Worm (Caenorhabditis elegans) whole organism, young adult: ENCODE results near the gene C26G2.2.

Source experiments
- B0035.1 ChIP-seq: sonication (generic microtip); optimal IDR thresholded peaks from 2 replicates; lab custom pipeline; 2016; ENCODE audit warnings: missing genetic modification characterization, mild to moderate bottlenecking, missing compliant biosample characterization, missing genotype, missing genetic modification reagents
- B0336.3 ChIP-seq: fragments of 200-800 bp; sonication (Bioruptor generic); IDR thresholded peaks from 2 replicates; pipeline ENCODE4 v1.3.6; 2022; ENCODE audit warnings: missing genetic modification characterization, missing compliant biosample characterization
- D2030.7 ChIP-seq: fragments of 200-800 bp; sonication (Bioruptor generic); IDR thresholded peaks from 2 replicates; pipeline ENCODE4 v1.3.6; 2022; ENCODE audit warnings: missing genetic modification reagents, missing genetic modification characterization, missing compliant biosample characterization
- F57A8.1 ChIP-seq: fragments of 200-800 bp; sonication (Bioruptor generic); optimal IDR thresholded peaks from 2 replicates; lab custom pipeline; 2018; ENCODE audit warnings: mild to moderate bottlenecking, missing genetic modification characterization, moderate library complexity, missing compliant biosample characterization
- T07F8.4 ChIP-seq: sonication (generic microtip); optimal IDR thresholded peaks from 2 replicates; lab custom pipeline; 2016; ENCODE audit warnings: mild to moderate bottlenecking, missing genetic modification characterization, moderate library complexity, missing compliant biosample characterization
- T26A5.8 ChIP-seq: sonication (generic microtip); optimal IDR thresholded peaks from 2 replicates; lab custom pipeline; 2016; ENCODE audit warnings: missing genetic modification characterization, missing compliant biosample characterization
- Y53G8AR.9 ChIP-seq: fragments of 200-800 bp; sonication (Bioruptor generic); conservative IDR thresholded peaks from 2 replicates; pipeline ENCODE4 v1.3.6; 2022; ENCODE audit warnings: missing genetic modification reagents, missing genetic modification characterization, missing compliant biosample characterization
- Y67H2A.10 ChIP-seq: fragments of 200-800 bp; sonication (Bioruptor generic); conservative IDR thresholded peaks from 2 replicates; pipeline ENCODE4 v1.3.6; 2022; ENCODE audit warnings: missing genetic modification reagents, missing genetic modification characterization, missing compliant biosample characterization
- Y95B8A.8 ChIP-seq: fragments of 200-800 bp; sonication (Bioruptor generic); IDR thresholded peaks from 2 replicates; pipeline ENCODE4 v1.3.6; 2022; ENCODE audit warnings: missing genetic modification reagents, missing genetic modification characterization, missing compliant biosample characterization
- aptf-3 ChIP-seq: fragments of 200-800 bp; sonication (Bioruptor generic); IDR thresholded peaks from 2 replicates; pipeline ENCODE4 v1.3.6; 2022; ENCODE audit warnings: missing genetic modification characterization, missing compliant biosample characterization
- cebp-2 ChIP-seq: fragments of 200-800 bp; sonication (Bioruptor generic); IDR thresholded peaks from 2 replicates; pipeline ENCODE4 v1.3.6; 2022; ENCODE audit warnings: missing genetic modification characterization, missing compliant biosample characterization
- ceh-27 ChIP-seq: fragments of 200-800 bp; sonication (Bioruptor generic); optimal IDR thresholded peaks from 2 replicates; lab custom pipeline; 2018; ENCODE audit warnings: mild to moderate bottlenecking, missing genetic modification characterization, moderate library complexity, missing compliant biosample characterization
- dox-1 ChIP-seq: fragments of 200-800 bp; sonication (Bioruptor generic); IDR thresholded peaks from 2 replicates; pipeline ENCODE4 v1.3.6; 2022; ENCODE audit warnings: missing genetic modification reagents, missing genetic modification characterization, missing compliant biosample characterization
- egrh-3 ChIP-seq: fragments of 200-800 bp; sonication (Bioruptor generic); IDR thresholded peaks from 2 replicates; pipeline ENCODE4 v1.3.6; 2022; ENCODE audit warnings: missing genetic modification reagents, missing genetic modification characterization, missing compliant biosample characterization
- gei-17 ChIP-seq: fragments of 200-800 bp; sonication (Bioruptor generic); optimal IDR thresholded peaks from 2 replicates; lab custom pipeline; 2018; ENCODE audit warnings: mild to moderate bottlenecking, missing genetic modification characterization, missing compliant biosample characterization
- hlh-12 ChIP-seq: sonication (generic microtip); optimal IDR thresholded peaks from 2 replicates; lab custom pipeline; 2016; ENCODE audit warnings: missing genetic modification characterization, missing compliant biosample characterization
- hmg-1.2 ChIP-seq: fragments of 200-800 bp; sonication (Bioruptor generic); IDR thresholded peaks from 2 replicates; pipeline ENCODE4 v1.3.6; 2022; ENCODE audit warnings: missing genetic modification reagents, missing genetic modification characterization, missing compliant biosample characterization
- hsf-1 ChIP-seq: fragments of 200-800 bp; sonication (Bioruptor generic); IDR thresholded peaks from 2 replicates; pipeline ENCODE4 v1.3.6; 2022; ENCODE audit warnings: missing genetic modification reagents, missing genetic modification characterization, missing compliant biosample characterization
- let-526 ChIP-seq: fragments of 200-800 bp; sonication (Bioruptor generic); IDR thresholded peaks from 2 replicates; pipeline ENCODE4 v1.3.6; 2022; ENCODE audit warnings: missing genetic modification reagents, missing genetic modification characterization, missing compliant biosample characterization
- let-607 ChIP-seq, 2 experiments: fragments of 200-800 bp in 1 of 2; sonication (Bioruptor generic) in 1 of 2; sonication (generic microtip) in 1 of 2; optimal IDR thresholded peaks; 2 replicates each; lab custom pipeline; 2016 to 2018; ENCODE audit warnings: mild to moderate bottlenecking in 2 of 2, missing compliant biosample characterization in 2 of 2, missing genetic modification characterization in 2 of 2, moderate library complexity in 2 of 2, missing genotype in 1 of 2
- lin-35 ChIP-seq, 3 experiments: fragments of 150-350 bp in 2 of 3; sonication (generic microtip) in 1 of 3; optimal IDR thresholded peaks; 2 replicates each; lab custom pipeline; 2014 to 2018; ENCODE audit warnings: missing biosample characterization in 3 of 3, missing genetic modification characterization in 3 of 3, missing genetic modification reagents in 3 of 3
- lin-54 ChIP-seq: fragments of 200-800 bp; sonication (Bioruptor generic); optimal IDR thresholded peaks from 2 replicates; lab custom pipeline; 2018; ENCODE audit warnings: mild to moderate bottlenecking, missing genetic modification characterization, missing compliant biosample characterization
- madf-3 ChIP-seq: fragments of 200-800 bp; sonication (Bioruptor generic); IDR thresholded peaks from 2 replicates; pipeline ENCODE4 v1.3.6; 2022; ENCODE audit warnings: missing genetic modification reagents, missing genetic modification characterization, missing compliant biosample characterization
- mcd-1 ChIP-seq: fragments of 200-800 bp; sonication (Bioruptor generic); IDR thresholded peaks from 2 replicates; pipeline ENCODE4 v1.3.6; 2022; ENCODE audit warnings: missing genetic modification reagents, missing genetic modification characterization, missing compliant biosample characterization
- nfya-1 ChIP-seq: sonication (generic microtip); optimal IDR thresholded peaks from 2 replicates; lab custom pipeline; 2017; ENCODE audit warnings: antibody characterized with exemption, missing compliant biosample characterization, missing genetic modification characterization, borderline replicate concordance; ENCODE audit not compliant: insufficient read depth
- nfya-2 ChIP-seq: fragments of 200-800 bp; sonication (Bioruptor generic); IDR thresholded peaks from 2 replicates; pipeline ENCODE4 v1.3.6; 2022; ENCODE audit warnings: missing genetic modification reagents, missing genetic modification characterization, missing compliant biosample characterization
- nfyb-1 ChIP-seq: fragments of 200-800 bp; sonication (Bioruptor generic); IDR thresholded peaks from 2 replicates; pipeline ENCODE4 v1.3.6; 2022; ENCODE audit warnings: missing genetic modification reagents, missing genetic modification characterization, missing compliant biosample characterization
- pha-4 ChIP-seq: fragments of 150-350 bp; sonication (generic microtip); optimal IDR thresholded peaks from 2 replicates; lab custom pipeline; 2014; ENCODE audit warnings: missing biosample characterization, missing genetic modification reagents, missing genetic modification characterization
- rpc-1 ChIP-seq, 2 experiments: fragments of 150-350 bp in 1 of 2; sonication (generic microtip) in 1 of 2; optimal IDR thresholded peaks; 2 replicates each; lab custom pipeline; 2014 to 2018; ENCODE audit warnings: missing biosample characterization in 1 of 2, missing genetic modification characterization in 1 of 2, missing genetic modification reagents in 1 of 2, missing genotype in 1 of 2
- somi-1 ChIP-seq: fragments of 200-800 bp; sonication (Bioruptor generic); optimal IDR thresholded peaks from 2 replicates; lab custom pipeline; 2018; ENCODE audit warnings: mild to moderate bottlenecking, missing genetic modification characterization, missing compliant biosample characterization
- tbp1 ChIP-seq: fragments of 200-800 bp; sonication (Bioruptor generic); optimal IDR thresholded peaks from 2 replicates; lab custom pipeline; 2018; ENCODE audit warnings: mild to moderate bottlenecking, missing genetic modification characterization, missing compliant biosample characterization
- unc-62 ChIP-seq: fragments of 150-350 bp; optimal IDR thresholded peaks from 2 replicates; lab custom pipeline; 2014; ENCODE audit warnings: missing biosample characterization, missing genetic modification reagents, missing genetic modification characterization
- ztf-26 ChIP-seq: sonication (generic microtip); optimal IDR thresholded peaks from 2 replicates; lab custom pipeline; 2017; ENCODE audit warnings: missing genetic modification characterization, missing compliant biosample characterization
- ztf-6 ChIP-seq: fragments of 200-800 bp; sonication (Bioruptor generic); IDR thresholded peaks from 2 replicates; pipeline ENCODE4 v1.3.6; 2022; ENCODE audit warnings: missing genetic modification reagents, missing genetic modification characterization, missing compliant biosample characterization

The C26G2.2 gene

DNA sequence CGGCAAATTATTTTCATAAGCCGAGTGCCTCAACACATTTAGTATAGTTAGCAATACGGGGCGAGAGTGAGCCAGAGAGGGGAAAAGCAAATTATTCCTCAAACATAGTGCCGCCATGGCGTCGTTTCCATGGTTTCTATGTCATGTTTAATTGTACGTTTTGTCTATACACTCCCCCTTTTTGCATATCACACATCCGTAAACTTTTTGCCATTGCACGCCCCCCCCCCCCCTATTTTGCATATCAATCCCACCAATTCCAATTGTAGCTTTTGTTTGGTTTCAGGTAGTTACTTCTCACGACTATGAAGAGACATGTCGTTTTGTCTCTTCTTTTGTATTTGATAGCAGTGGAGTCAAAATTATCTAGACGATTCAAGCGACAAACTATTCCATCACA, at the start of gene C26G2.2:
TSS of gene C26G2.2 (plus strand) at position 301 of the 400 bp plus-strand sequence.
- TF ChIP-seq hsf-1 (GFP tag; lab: Robert Waterston, UW), result no peak
- no peak for TF ChIP-seq ceh-27
- no peak for TF ChIP-seq Y53G8AR.9 (GFP tag; lab: Robert Waterston, UW)
- TF ChIP-seq hlh-12, result no peak
- TF ChIP-seq ztf-26 (tag; lab: Kevin White, UChicago), result no peak
- TF ChIP-seq aptf-3 (GFP tag; lab: Robert Waterston, UW), result no peak
- TF ChIP-seq Y95B8A.8 (GFP tag; lab: Robert Waterston, UW), result no peak
- TF ChIP-seq T07F8.4 (tag; lab: Kevin White, UChicago), result no peak
- no peak for TF ChIP-seq gei-17 (GFP tag; lab: Kevin White, UChicago)
- no peak for TF ChIP-seq F57A8.1
- no peak for TF ChIP-seq pha-4 (tag; lab: Kevin White, UChicago)
- TF ChIP-seq nfyb-1 (GFP tag; lab: Robert Waterston, UW), result no peak
- TF ChIP-seq lin-54 (GFP tag; lab: Kevin White, UChicago), result no peak
- TF ChIP-seq B0336.3 (GFP tag; lab: Robert Waterston, UW), result no peak
- no peak for TF ChIP-seq madf-3
- no peak for TF ChIP-seq ztf-6

DNA sequence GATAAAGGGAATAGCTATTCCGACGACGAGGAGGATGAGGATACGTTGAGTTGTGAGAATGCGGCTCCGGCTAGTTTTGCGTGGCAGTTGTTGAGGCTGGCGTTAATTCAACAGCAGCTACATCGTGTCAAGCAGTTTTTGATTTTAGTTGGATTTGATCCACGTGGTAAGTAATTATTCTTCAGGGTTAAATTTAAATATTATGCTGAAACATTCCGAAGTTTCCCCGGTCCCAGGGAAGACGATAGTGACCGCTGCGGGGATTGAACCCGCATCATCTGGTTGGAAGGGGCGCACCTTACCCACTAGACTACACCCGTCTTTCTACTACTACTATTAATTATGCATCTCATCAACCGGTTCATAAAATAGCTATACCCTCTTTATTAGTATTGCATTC, 42.9 kb upstream of the C26G2.2 start:
- TF ChIP-seq nfya-2 (GFP tag; lab: Robert Waterston, UW) (no peak), tbp1 (peak; percentile 41), rpc-1 (optimal IDR thresholded peaks at IDR 0.05; lab: Kevin White, UChicago) (peak; percentile 30), rpc-1 (tag; optimal IDR thresholded peaks at IDR 0.05; lab: Kevin White, UChicago) (peak; percentile 65), somi-1 (no peak), dox-1 (GFP tag; lab: Robert Waterston, UW) (peak; percentile 33; the same call in 1 of the 2 replicates), D2030.7 (GFP tag; lab: Robert Waterston, UW) (peak; percentile 58)
- TF ChIP-seq, all 124 proteins: peak for 4

DNA sequence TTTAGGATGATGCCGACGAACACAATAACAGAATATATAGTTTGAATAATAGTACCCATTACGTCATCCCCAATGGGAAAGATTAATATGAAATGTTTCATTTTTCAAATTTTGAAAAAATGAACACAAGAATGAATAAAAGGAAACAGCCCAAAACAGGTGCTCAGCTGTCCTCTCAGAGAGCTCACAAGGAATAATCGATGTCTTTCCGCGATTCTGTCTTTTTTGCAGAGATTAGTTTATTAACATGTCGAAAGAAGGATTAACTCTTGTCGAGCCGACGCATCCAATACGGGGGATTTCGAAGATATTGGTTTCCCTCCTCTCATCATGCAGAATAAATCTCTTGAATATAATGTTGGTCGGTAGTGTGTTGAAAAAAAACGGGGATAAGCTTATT, 35.3 kb upstream of the C26G2.2 start, which contains the start of gene F54E4.2:
TSS of gene F54E4.2 (minus strand) at position 101 of the 400 bp plus-strand sequence.
- TF ChIP-seq hmg-1.2 (GFP tag; lab: Robert Waterston, UW), result no peak
- TF ChIP-seq T26A5.8 (tag; lab: Kevin White, UChicago), result no peak
- no peak for TF ChIP-seq nfya-1 (tag; lab: Kevin White, UChicago)
- TF ChIP-seq unc-62, result no peak
- no peak for TF ChIP-seq B0035.1 (tag; lab: Kevin White, UChicago)
- TF ChIP-seq Y53G8AR.9 (GFP tag; lab: Robert Waterston, UW), result no peak
- TF ChIP-seq egrh-3 (GFP tag; lab: Robert Waterston, UW), result no peak
- no peak for TF ChIP-seq lin-35 (GFP tag; optimal IDR thresholded peaks at IDR 0.05; lab: Kevin White, UChicago)
- TF ChIP-seq dox-1 (GFP tag; lab: Robert Waterston, UW), result no peak
- TF ChIP-seq ztf-6, result no peak
- TF ChIP-seq cebp-2 (GFP tag; lab: Robert Waterston, UW), result no peak
- no peak for TF ChIP-seq let-607 (tag; optimal IDR thresholded peaks at IDR 0.05; lab: Kevin White, UChicago)

DNA sequence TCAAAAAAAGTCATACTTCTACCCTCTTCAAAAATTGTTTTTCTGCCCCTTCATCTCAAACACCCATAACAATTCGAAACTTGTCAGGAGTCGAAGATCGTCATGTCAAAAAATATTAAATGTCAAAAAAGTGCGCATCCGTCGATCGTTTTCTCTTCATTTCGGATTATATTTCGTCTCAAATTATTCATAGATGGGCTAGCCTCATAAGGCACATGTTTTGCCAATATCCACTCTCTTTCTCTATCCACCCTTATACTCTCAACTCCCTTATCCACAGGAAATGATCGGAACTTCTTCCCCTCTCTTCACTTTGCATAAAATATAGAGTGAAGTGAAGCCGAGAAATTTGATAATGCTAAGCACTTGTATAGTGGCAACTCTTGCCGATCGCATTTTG, 30.4 kb upstream of the C26G2.2 start:
- TF ChIP-seq nfya-1 (tag; lab: Kevin White, UChicago) (no peak), mcd-1 (GFP tag; lab: Robert Waterston, UW) (no peak), tbp1 (no peak), let-526 (no peak), Y67H2A.10 (GFP tag; lab: Robert Waterston, UW) (no peak)
